Fruit fly (Drosophila melanogaster): ENCODE measurements around the gene CG11756.
A peak's percentile ranks its signal among the peaks of the same experiment; 100 is the strongest.

The CG11756 gene

DNA sequence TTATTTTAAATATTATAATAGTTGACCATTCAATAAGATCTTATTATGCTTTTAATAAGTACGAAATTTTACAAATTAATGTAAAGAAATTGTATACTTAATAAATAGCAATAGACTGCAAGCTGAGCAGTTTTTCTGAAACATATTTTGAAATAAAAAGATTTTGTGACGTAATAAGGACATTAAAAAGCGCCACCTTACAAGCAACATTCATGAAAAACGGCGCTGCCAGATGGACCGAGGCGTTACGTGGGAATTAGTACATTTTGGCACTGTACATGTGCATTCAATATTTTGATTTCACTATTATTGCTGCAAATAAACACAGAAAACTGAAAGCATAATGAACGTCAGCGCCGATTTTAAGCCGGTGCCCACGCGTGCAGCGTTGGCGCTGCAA lies 909 bp downstream of the CG11756 start, which contains the start of gene CG1738 (continued):
- peak; percentile 30 for TF ChIP-seq CG15269 (tag; optimal IDR thresholded peaks at IDR 0.05)
- TF ChIP-seq CG34422 (GFP tag; IDR thresholded peaks at IDR 0.05) = 0 out of 3 replicates have a peak, but pooled peaks have one; percentile 44
- peak; percentile 47 for TF ChIP-seq pzg (GFP tag; optimal IDR thresholded peaks at IDR 0.05)
- peak; percentile 10 for TF ChIP-seq CG30403 (GFP tag; optimal IDR thresholded peaks at IDR 0.05)
- no peak for TF ChIP-seq disco-r (GFP tag; optimal IDR thresholded peaks at IDR 0.05)
- TF ChIP-seq danr (GFP tag; IDR thresholded peaks at IDR 0.05) = no peak
- no peak for TF ChIP-seq B-H2 (GFP tag; optimal IDR thresholded peaks at IDR 0.05)
- no peak for TF ChIP-seq lola (GFP tag; optimal IDR thresholded peaks at IDR 0.05)
- peak; percentile 37 for TF ChIP-seq CG10267 (tag; optimal IDR thresholded peaks at IDR 0.05)
- no peak for TF ChIP-seq H15 (GFP tag; IDR thresholded peaks at IDR 0.05)
- TF ChIP-seq CG2678 (tag; optimal IDR thresholded peaks at IDR 0.05) = peak; percentile 31
- peak; percentile 1 for TF ChIP-seq CG13296 (GFP tag; optimal IDR thresholded peaks at IDR 0.05)
- TF ChIP-seq schlank (tag; optimal IDR thresholded peaks at IDR 0.05) = no peak
- TF ChIP-seq Xrp1 (GFP tag; IDR thresholded peaks at IDR 0.05) = no peak
- peak; percentile 15 for TF ChIP-seq Meics (GFP tag; optimal IDR thresholded peaks at IDR 0.05)
- TF ChIP-seq CG18262 (tag; optimal IDR thresholded peaks at IDR 0.05) = peak; percentile 11
- TF ChIP-seq Atf3 (GFP tag; optimal IDR thresholded peaks at IDR 0.05) = no peak
- peak; percentile 22 for TF ChIP-seq CoRest (tag; optimal IDR thresholded peaks at IDR 0.05)
- no peak for TF ChIP-seq cas (GFP tag; IDR thresholded peaks at IDR 0.05)
- peak; percentile 14 for TF ChIP-seq CG17829 (tag; optimal IDR thresholded peaks at IDR 0.05)
- peak; percentile 25; the same call in 1 of the 2 replicates for TF ChIP-seq E2f2 (GFP tag; IDR thresholded peaks at IDR 0.05)
- peak; percentile 29 for TF ChIP-seq CG7839 (tag; optimal IDR thresholded peaks at IDR 0.05)
- peak; percentile 15 for TF ChIP-seq nmo (GFP tag; optimal IDR thresholded peaks at IDR 0.05)
- no peak for TF ChIP-seq CG11398 (GFP tag; optimal IDR thresholded peaks at IDR 0.05)
- TF ChIP-seq phol (tag; optimal IDR thresholded peaks at IDR 0.05) = peak; percentile 30
- no peak for TF ChIP-seq sd (tag; optimal IDR thresholded peaks at IDR 0.05)
- TF ChIP-seq amos (GFP tag; IDR thresholded peaks at IDR 0.05; ENCODE audit: partially characterized antibody) = peak; percentile 19; the same call in 1 of the 2 replicates
- TF ChIP-seq CG3281 (GFP tag; optimal IDR thresholded peaks at IDR 0.05) = no peak
- no peak for TF ChIP-seq pros (GFP tag; optimal IDR thresholded peaks at IDR 0.05)
- TF ChIP-seq Xbp1 (GFP tag; optimal IDR thresholded peaks at IDR 0.05) = peak; percentile 41
- no peak for TF ChIP-seq ase (GFP tag; IDR thresholded peaks at IDR 0.05)
- peak; percentile 8 for TF ChIP-seq Dp (GFP tag; optimal IDR thresholded peaks at IDR 0.05)

dm6 chrX:11349780-11350179 lies 1.9 kb downstream of the CG11756 start, which contains the start of gene NdufV3:
NdufV3 (plus strand) TSS chrX:11349998.
- TF ChIP-seq CG8089 (GFP tag; optimal IDR thresholded peaks at IDR 0.05) (no peak), CG18262 (tag; optimal IDR thresholded peaks at IDR 0.05) (no peak), Hr78 (GFP tag; optimal IDR thresholded peaks at IDR 0.05) (no peak), CG6272 (GFP tag; IDR thresholded peaks at IDR 0.05) (no peak), CG14710 (tag; optimal IDR thresholded peaks at IDR 0.05) (no peak), slou (GFP tag; optimal IDR thresholded peaks at IDR 0.05) (no peak), D19B (GFP tag; optimal IDR thresholded peaks at IDR 0.05) (no peak), dmrt11E (tag; optimal IDR thresholded peaks at IDR 0.05) (no peak), prd (optimal IDR thresholded peaks at IDR 0.05) (no peak), prd (GFP tag; IDR thresholded peaks at IDR 0.05) (no peak), Taf1 (GFP tag; IDR thresholded peaks at IDR 0.05) (no peak), Dip2 (GFP tag; IDR thresholded peaks at IDR 0.05) (no peak), Gug (GFP tag; IDR thresholded peaks at IDR 0.05) (peak; percentile 20; the same call in 1 of the 4 replicates), CG11085 (GFP tag; IDR thresholded peaks at IDR 0.05) (no peak), zf30C (GFP tag; optimal IDR thresholded peaks at IDR 0.05) (no peak), grau (tag; optimal IDR thresholded peaks at IDR 0.05) (peak; percentile 28), CG17912 (GFP tag; optimal IDR thresholded peaks at IDR 0.05) (no peak), CG9797 (GFP tag; optimal IDR thresholded peaks at IDR 0.05) (no peak), CG9437 (GFP tag; optimal IDR thresholded peaks at IDR 0.05) (peak; percentile 4), CG10431 (GFP tag; optimal IDR thresholded peaks at IDR 0.05) (no peak), MTF-1 (GFP tag; optimal IDR thresholded peaks at IDR 0.05; ENCODE audit: borderline replicate concordance) (no peak)
